Fruit fly (Drosophila melanogaster): ENCODE results near the gene CG18273.
"Not testable (repeated sequence)": the region's sequence is repeated elsewhere in the genome, so short reads cannot be mapped to it uniquely, and the experiment has no call there.

The CG18273 gene

DNA sequence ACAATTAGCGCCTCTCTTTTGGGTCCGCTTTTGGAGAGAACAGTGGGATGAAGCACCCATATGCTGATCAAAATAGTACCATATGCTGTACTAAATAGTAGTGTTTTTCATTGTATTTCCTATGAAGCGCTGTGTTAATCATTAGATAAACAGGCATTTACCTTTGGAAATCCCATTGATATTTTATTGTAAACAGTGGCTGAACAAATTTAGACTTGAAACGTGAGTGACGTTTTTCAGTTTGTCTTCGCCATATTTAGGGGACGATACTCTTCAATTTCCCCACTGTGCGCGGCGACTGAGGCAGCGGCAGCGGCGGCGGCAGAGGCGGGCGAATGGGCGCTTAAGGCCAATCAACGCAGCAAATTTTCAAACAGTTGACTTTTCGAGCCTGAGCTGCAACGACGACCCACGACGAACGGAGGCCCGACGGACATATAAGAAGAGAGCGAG is 12.2 kb upstream of the CG18273 start:
- TF ChIP-seq CG17801 (GFP tag; optimal IDR thresholded peaks at IDR 0.05; ENCODE audit: partially characterized antibody): peak; percentile 80

DNA sequence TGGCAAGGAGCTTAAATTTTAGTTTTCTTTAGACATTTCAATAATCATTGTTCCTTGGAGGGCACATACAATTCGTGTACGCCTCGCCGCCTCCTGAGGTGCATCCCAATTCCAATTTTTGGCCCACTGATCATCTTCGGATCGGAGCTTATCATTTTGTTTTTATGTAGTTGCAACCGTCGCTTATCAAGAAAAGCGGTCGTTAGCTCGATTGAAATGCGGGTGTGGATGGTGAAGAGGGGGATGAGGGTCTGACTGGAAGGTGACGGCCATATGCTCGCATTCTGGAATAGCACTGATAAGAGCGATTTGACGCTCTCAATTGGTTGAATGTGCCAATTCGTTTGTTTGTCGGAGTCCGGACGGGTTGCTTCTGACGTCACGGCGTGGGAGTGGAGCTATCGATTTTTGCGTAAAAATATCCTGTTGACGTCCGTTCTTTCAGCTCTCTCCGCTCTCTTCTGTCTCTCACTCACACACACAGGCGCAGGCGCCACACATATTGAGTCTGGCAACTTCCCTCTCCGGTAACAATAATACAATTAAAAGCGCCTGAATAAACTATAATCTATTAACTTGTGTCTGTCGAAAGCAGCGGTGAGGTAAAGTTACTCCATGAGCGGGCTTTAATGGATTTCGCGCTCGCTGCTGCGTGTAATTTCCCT is 11.7 kb upstream of the CG18273 start:
- TF ChIP-seq CG17801 (GFP tag; optimal IDR thresholded peaks at IDR 0.05; ENCODE audit: partially characterized antibody): no peak

DNA sequence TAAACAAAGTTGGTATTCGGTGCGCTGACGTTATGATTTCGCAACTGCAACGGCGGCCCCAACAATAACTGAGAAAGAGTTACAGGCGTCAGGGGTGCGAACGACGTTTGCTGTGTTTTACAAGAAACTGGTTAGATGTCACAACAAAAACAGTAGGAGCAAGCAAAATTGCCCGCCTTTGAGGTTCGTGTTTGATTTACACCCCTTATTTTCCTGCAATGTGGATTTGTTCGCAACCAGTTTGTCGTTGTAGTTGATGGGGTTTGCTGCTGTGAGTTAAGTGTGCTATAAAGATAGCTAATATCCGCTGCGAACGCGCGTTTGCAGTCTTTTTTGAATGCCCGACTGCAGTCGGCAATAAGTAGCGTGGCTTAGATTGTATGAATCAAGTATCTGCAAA is 11.1 kb upstream of the CG18273 start:
- TF ChIP-seq CG17801 (GFP tag; optimal IDR thresholded peaks at IDR 0.05; ENCODE audit: partially characterized antibody): no peak

DNA sequence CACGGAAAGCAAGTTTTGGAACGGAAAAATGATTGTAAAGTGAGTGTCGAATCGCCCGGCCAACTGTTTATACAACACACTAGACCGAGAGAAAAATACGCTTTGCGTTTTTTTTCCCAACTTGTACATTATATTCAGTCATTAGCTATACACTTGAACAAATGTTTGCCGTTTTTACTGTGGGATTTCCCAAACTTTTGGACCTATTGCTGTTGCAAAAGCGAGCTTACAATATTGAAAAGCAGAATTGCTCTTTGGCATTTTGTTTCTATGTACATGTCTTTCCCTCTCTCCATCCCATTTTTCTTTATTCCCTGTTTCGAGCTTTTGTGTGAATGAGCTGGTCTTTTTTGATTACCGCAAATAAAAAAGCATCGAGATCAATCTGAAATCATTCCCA is 10.0 kb upstream of the CG18273 start:
- TF ChIP-seq CG17801 (GFP tag; optimal IDR thresholded peaks at IDR 0.05; ENCODE audit: partially characterized antibody): no peak

DNA sequence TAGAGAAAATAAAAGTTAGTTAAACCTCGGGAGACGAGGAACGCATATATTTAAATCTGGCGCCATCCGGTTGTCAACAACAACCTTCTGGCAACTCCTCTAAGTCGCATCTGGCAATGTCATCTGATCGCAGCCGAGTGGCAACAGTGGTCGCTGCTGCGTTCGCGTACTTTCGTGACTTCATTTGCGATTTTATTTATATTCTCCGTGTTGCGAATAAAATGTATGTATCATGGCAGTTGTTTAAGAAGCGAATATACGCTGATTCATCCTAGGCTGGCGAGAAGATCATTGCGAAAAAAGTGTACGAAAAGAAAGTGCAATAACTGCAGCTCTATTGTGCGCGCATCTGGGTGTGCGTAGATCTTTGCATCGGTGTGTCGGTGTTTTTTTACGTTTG is 8.9 kb upstream of the CG18273 start, which contains the start of gene svr:
Gene svr (plus strand): TSS at position 121 of the 400 bp plus-strand sequence.
- peak; percentile 48 for TF ChIP-seq CG17801 (GFP tag; optimal IDR thresholded peaks at IDR 0.05; ENCODE audit: partially characterized antibody)

DNA sequence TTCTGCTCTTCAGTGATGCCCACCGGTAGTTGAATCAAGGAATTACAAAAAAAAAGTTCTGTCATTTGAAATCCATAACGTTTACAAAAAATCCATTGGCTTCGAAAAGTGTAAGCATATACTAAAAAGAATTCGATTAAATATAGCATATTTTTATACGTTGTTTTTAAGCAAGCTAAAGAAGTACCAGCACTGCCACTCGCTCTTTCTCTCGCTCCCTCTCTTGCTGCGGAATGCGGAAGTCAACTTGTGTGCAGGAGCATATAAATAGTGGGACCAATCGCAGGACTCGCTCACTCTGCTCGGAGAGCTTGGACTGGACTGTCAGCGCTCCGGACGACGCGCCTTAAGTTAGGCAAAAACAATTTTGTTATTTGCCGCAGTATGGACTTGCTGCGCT is 7.2 kb upstream of the CG18273 start, which contains the start of gene CG17778:
Gene CG17778 (plus strand): TSS at position 8 of the 400 bp plus-strand sequence.
- no peak for TF ChIP-seq CG17801 (GFP tag; optimal IDR thresholded peaks at IDR 0.05; ENCODE audit: partially characterized antibody)

DNA sequence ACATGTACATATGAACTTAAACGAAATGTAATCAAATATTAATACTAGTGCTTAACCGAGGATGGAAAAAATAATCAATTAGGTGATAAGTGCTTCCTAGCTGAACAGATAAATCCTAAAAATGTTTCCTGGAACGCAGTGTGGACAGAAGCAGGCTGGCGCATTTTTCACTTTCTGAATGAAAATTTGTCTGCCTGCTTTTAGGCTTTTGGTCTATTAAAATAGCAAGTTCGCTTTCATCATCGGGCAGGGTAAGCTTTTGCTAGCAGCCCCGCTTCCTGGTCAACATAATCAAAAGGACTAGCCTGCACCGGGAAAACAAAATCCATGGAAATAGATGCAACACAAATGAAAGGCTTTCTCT is 6.8 kb upstream of the CG18273 start:
- TF ChIP-seq CG17801 (GFP tag; optimal IDR thresholded peaks at IDR 0.05; ENCODE audit: partially characterized antibody): no peak

DNA sequence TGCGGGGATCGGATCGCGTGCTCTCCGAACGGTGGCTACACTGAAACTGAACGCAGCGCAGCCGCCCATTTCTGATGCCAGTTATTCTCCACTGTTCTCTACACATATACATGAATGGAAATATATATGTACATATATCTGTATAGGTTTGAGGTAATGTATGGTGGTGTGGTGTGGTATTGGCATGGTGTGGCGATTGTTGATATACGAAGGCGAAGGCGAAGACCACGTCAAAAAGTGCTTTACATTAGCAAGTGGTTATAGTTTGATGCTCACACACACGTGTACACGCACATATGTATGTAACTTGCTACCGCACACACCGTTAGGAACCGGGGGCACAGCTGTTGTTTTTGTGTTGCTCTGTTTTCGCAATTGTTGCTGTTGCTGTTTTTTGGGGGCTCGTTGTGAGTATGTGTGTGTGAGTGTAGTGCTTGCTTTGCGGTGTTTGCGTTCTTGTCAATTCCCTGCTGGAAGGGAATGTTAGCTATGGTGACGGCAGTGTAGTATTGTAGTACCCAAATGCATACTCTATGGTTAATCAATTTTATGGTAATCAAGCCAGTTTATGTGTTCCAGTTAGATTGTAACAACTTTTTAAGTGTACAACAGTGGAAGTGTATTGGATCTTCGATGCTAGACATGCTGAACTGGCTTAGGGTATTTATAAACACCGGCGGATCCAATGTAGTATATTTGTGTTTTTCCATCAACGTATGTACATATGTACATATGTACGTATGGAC is 6.2 kb upstream of the CG18273 start, which contains the start of gene CG17896:
Gene CG17896 (minus strand): TSS at position 51 of the 746 bp plus-strand sequence.
- peak; percentile 97 for TF ChIP-seq CG17801 (GFP tag; optimal IDR thresholded peaks at IDR 0.05; ENCODE audit: partially characterized antibody)

DNA sequence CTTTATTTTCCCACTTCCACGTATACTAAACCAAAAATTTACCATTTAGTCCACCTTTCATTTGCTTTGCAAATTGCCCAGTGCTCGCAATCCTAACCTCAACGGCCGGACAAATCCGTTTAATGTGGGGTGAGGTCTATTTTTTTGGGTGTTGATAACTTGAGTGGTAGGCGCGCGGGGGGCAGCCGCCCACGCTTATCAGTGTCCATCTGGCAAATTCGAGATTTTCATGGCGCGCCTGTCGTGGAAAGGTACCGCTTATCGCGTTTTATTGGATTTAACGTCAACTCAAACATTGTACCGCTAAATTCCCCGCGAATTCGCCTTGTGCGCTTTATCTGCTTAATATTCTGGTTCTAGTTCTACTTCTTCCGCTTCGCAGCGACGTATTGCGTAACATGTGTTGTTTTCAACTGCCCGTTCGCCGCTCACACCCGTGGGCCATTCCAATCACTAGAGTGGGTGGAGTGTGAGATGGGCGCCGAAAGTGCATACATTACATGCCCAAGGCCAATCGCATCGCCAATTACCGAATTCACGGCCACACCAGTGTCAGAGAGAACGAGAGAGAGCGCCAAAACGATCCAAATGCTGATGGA is 5.4 kb upstream of the CG18273 start:
- TF ChIP-seq CG17801 (GFP tag; optimal IDR thresholded peaks at IDR 0.05; ENCODE audit: partially characterized antibody): no peak

DNA sequence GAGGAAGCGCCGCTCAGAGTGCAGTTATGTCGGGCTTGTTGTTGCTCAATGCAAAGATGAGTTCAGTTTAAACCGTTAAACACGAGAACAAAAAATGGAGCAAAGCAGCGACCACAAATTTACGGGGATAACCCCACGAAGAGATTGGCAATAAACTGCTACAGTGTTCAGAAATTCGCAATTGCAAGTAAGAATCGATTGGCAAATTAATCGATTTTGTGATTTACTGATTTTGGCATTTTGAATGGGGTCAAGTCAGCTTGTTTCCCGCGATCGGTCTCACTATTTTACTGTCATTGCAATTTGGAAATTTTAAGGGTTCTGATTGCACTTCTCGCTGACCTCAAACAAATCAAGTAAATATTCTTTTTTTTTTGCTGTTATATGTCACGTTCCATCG is 5.7 kb downstream of the CG18273 start, which contains the start of gene CG3176:
Gene CG3176 (plus strand): TSS at position 221 of the 400 bp plus-strand sequence.
- TF ChIP-seq CG17801 (GFP tag; optimal IDR thresholded peaks at IDR 0.05; ENCODE audit: partially characterized antibody): not testable (repeated sequence)

DNA sequence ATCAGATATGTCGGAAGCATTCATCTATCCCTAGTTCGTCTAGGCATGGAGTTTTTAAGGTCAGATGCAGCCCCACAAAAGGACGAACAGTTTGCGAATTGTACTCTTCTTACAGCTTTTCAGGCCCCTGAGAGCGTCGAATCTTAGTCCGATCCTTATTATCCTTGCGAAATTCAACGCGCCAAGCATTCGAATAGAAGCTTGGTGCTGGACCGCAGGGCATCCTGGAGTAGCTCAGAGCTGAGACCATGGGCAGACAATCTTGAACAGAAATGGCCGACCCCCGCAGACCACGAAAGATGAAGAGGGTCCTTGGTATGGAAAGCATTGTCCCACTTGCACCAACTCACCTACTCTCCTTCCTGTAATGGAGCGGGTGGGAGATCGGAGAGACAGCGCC is 8.6 kb downstream of the CG18273 start, which contains the start of gene CG32817:
Gene CG32817 (plus strand): TSS at position 301 of the 400 bp plus-strand sequence.
- no peak for TF ChIP-seq CG17801 (GFP tag; optimal IDR thresholded peaks at IDR 0.05; ENCODE audit: partially characterized antibody)

DNA sequence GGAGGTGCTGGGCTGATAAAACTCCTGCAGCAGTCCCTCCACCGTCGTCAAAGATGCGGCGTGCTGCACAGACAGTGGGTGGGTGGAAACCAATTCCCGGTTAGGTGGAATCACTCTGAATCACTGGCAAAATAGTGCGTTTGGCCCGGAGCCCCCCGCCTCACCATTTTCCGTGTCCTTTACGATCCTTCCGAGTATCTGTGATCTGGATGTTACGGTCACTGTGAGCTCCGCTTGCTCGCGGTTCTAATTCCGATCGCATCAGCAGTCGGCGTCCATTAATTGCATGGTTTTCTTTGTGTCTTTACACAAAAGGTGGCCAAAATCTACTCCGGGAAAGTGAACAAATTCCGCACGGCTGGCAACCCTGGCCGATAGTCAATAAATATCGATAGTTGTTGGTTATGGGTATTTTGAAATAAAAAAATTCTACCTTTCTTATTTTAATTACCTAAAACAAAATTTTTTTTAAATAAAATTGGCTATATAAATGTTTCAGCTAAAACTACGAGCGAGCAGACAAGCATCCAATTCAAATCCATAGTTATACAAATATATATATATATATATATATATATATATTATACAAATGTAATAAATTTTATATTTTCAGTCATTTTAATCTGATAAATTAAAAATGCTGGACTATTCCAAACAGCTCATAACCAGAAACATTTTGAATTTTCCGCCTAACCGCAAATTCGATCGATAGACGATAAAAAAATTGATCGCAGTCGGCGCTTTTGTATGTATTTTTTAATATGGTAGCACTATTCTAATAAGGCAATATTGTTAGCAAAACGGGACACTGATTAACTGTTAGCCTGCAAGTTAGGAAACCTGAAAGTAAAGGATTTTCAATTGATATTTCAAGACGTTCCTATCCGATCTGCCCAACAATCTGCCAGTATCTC is 10.9 kb downstream of the CG18273 start, which contains the start of the genes ebo and CG13373:
Gene ebo (minus strand): TSS at position 350 of the 914 bp plus-strand sequence.
Gene CG13373 (plus strand): TSS at position 755 of the 914 bp plus-strand sequence.
- TF ChIP-seq CG17801 (GFP tag; optimal IDR thresholded peaks at IDR 0.05; ENCODE audit: partially characterized antibody): peak; percentile 69

DNA sequence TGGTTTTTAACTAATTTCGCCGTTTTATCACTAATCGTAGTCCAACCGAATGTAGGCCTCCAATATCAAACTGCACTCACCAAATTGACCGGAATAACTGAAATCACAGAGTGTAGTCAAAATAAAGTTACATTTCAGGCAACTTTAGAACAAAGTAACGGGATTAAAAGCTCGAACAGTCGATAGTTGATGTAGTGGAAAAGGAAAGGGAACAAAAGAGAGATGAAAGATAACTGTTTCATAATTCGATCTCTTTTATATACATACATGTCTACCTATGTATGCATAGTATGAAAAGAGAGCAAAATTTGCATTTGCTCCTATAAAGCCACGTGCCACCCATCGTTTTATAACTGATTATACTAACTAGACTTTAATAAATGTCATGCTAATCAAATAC is 16.8 kb downstream of the CG18273 start, which contains the start of gene CG32816:
Gene CG32816 (minus strand): TSS at position 101 of the 400 bp plus-strand sequence.
- no peak for TF ChIP-seq CG17801 (GFP tag; optimal IDR thresholded peaks at IDR 0.05; ENCODE audit: partially characterized antibody)

DNA sequence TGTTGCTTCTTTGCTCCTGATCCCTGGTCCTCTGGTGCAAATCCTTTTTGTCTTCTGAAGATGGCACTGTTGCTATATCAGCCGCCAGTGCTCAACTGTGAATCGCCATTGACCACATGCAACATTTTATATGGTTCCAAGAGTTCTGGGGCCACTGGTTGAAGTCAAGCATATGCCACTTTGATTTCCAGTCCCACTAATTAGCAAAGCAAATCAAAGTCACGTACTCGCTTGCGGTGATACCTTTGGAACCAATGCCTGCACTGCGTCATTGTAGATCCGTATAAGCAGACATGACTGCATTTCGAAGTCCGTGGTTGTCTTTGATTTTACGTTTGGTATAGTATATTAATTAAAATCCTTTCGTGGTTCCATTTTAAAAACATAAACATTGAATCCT is 18.1 kb downstream of the CG18273 start, which contains the start of gene Cyp4g1:
Gene Cyp4g1 (minus strand): TSS at position 101 of the 400 bp plus-strand sequence.
- no peak for TF ChIP-seq CG17801 (GFP tag; optimal IDR thresholded peaks at IDR 0.05; ENCODE audit: partially characterized antibody)

All from ovary, adult (tissue).